Fruit fly (Drosophila melanogaster) whole organism, embryonic: ENCODE measurements around the gene alphaTub84B.

Experiments
- GATAe ChIP-seq: fragments of 200-800 bp; sonication (Bioruptor generic); conservative IDR thresholded peaks from 2 replicates; pipeline ENCODE4 v1.3.6; 2022; ENCODE audit warnings: missing biosample characterization, missing genetic modification characterization
- Lhr ChIP-seq: fragments of 200-800 bp; sonication (Bioruptor generic); optimal IDR thresholded peaks from 3 replicates; lab custom pipeline; 2017; ENCODE audit warnings: mild to moderate bottlenecking, missing biosample characterization, missing genetic modification reagents, missing genetic modification characterization

DNA sequence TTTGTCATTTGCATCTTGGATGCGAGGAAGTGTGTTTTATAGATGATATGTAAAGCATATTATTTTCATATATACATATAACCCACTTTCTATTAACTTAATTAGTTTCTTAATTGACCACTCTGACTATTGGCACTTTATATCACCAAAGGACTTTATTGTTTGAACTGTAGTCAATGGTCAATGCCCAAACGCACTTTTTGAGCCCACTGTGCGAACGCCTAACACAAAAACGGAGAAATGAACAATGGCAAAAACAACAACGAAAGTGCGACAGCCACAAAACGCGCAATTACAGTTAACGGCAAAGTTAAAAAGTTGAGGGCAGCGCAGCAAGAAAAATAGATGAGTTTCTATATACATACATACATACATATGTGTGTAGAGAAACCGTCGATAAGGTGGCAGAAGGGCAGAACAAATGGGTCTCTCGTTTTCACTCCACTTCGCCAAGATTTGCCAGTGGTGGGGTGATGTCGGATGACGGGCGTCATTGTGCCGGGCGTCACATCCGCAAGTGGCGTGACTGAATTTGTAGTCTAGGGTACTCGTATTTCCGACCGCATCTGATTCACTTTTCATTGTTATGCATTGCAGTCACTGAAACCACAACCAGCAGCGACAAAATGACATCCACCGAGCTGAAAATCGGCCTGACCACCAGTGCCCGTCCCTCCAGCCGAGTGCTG lies 10.0 kb upstream of the alphaTub84B start:
- TF ChIP-seq GATAe (GFP tag; lab: Robert Waterston, UW) = no peak
- TF ChIP-seq Lhr = no peak
